Fruit fly (Drosophila melanogaster) whole organism, embryonic: ENCODE results near the gene Doc2.

Experiments used
- Ada2b ChIP-seq: fragments of 200-800 bp; sonication (Bioruptor generic); IDR thresholded peaks from 2 replicates; pipeline ENCODE4 v1.3.6; 2022; ENCODE audit warnings: missing biosample characterization, missing genetic modification characterization
- Atf6 ChIP-seq: fragments of 200-800 bp; sonication (Bioruptor generic); IDR thresholded peaks from 2 replicates; pipeline ENCODE4 v1.3.6; 2022; ENCODE audit warnings: missing biosample characterization, missing genetic modification characterization
- Bteb2 ChIP-seq: fragments of 200-800 bp; sonication (Bioruptor generic); optimal IDR thresholded peaks from 2 replicates; lab custom pipeline; 2016; ENCODE audit warnings: missing biosample characterization, missing genetic modification characterization
- CG10147 ChIP-seq: fragments of 200-800 bp; sonication (Bioruptor generic); optimal IDR thresholded peaks from 2 replicates; lab custom pipeline; 2019; ENCODE audit warnings: missing biosample characterization, mild to moderate bottlenecking, missing genetic modification characterization, moderate library complexity
- CG10979 ChIP-seq: fragments of 200-800 bp; sonication (Bioruptor generic); optimal IDR thresholded peaks from 2 replicates; lab custom pipeline; 2018; ENCODE audit warnings: missing biosample characterization, mild to moderate bottlenecking, missing genetic modification characterization, moderate library complexity
- CG11085 ChIP-seq: fragments of 200-800 bp; sonication (Bioruptor generic); IDR thresholded peaks from 2 replicates; pipeline ENCODE4 v1.3.6; 2022; ENCODE audit warnings: missing biosample characterization, missing genetic modification characterization
- CG12219 ChIP-seq: fragments of 200-800 bp; sonication (Bioruptor generic); optimal IDR thresholded peaks from 3 replicates; lab custom pipeline; 2018; ENCODE audit warnings: missing biosample characterization, mild to moderate bottlenecking, missing genetic modification characterization
- CG1233 ChIP-seq: fragments of 200-800 bp; sonication (Bioruptor generic); optimal IDR thresholded peaks from 4 replicates; lab custom pipeline; 2018; ENCODE audit warnings: missing biosample characterization, mild to moderate bottlenecking, missing genetic modification characterization
- CG12744 ChIP-seq: fragments of 200-800 bp; sonication (Bioruptor generic); optimal IDR thresholded peaks from 2 replicates; lab custom pipeline; 2016; ENCODE audit warnings: missing biosample characterization, missing genetic modification characterization
- CG14860 ChIP-seq: fragments of 200-800 bp; sonication (Bioruptor generic); IDR thresholded peaks from 3 replicates; pipeline ENCODE4 v1.3.6; 2022; ENCODE audit warnings: missing biosample characterization, missing genetic modification characterization; ENCODE audit not compliant: partially characterized antibody
- CG18599 ChIP-seq: fragments of 200-800 bp; sonication (Bioruptor generic); optimal IDR thresholded peaks from 3 replicates; lab custom pipeline; 2017; ENCODE audit warnings: missing biosample characterization, missing genetic modification characterization, mild to moderate bottlenecking, moderate library complexity, missing genetic modification reagents
- CG2678 ChIP-seq: fragments of 200-800 bp; sonication (Bioruptor generic); optimal IDR thresholded peaks from 3 replicates; lab custom pipeline; 2019; ENCODE audit warnings: missing biosample characterization, mild to moderate bottlenecking, missing genetic modification characterization, moderate library complexity
- CG2712 ChIP-seq: fragments of 200-800 bp; optimal IDR thresholded peaks from 3 replicates; lab custom pipeline; 2019; ENCODE audit warnings: missing biosample characterization, mild to moderate bottlenecking, missing genetic modification characterization, moderate library complexity
- CG3407 ChIP-seq: fragments of 200-800 bp; sonication (Bioruptor generic); optimal IDR thresholded peaks from 2 replicates; lab custom pipeline; 2018; ENCODE audit warnings: missing biosample characterization, mild to moderate bottlenecking, missing genetic modification characterization
- CG43689 ChIP-seq: fragments of 200-800 bp; sonication (Bioruptor generic); IDR thresholded peaks from 2 replicates; pipeline ENCODE4 v1.3.6; 2022; ENCODE audit warnings: missing biosample characterization, missing genetic modification characterization
- CG4707 ChIP-seq: fragments of 200-800 bp; sonication (Bioruptor generic); optimal IDR thresholded peaks from 2 replicates; lab custom pipeline; 2018; ENCODE audit warnings: missing biosample characterization, mild to moderate bottlenecking, missing genetic modification characterization, moderate library complexity
- CG5180 ChIP-seq: fragments of 200-800 bp; sonication (Bioruptor generic); optimal IDR thresholded peaks from 3 replicates; lab custom pipeline; 2017; ENCODE audit warnings: missing biosample characterization, missing genetic modification characterization, mild to moderate bottlenecking, moderate library complexity, missing genetic modification reagents
- CG8089 ChIP-seq: fragments of 200-800 bp; sonication (Bioruptor generic); optimal IDR thresholded peaks from 3 replicates; lab custom pipeline; 2016; ENCODE audit warnings: missing biosample characterization, missing genetic modification characterization
- CG8359 ChIP-seq: fragments of 200-800 bp; sonication (Bioruptor generic); optimal IDR thresholded peaks from 2 replicates; lab custom pipeline; 2017; ENCODE audit warnings: missing biosample characterization, mild to moderate bottlenecking, missing genetic modification characterization, borderline replicate concordance
- CG8944 ChIP-seq: fragments of 200-800 bp; sonication (Bioruptor generic); optimal IDR thresholded peaks from 3 replicates; lab custom pipeline; 2016; ENCODE audit warnings: missing biosample characterization, missing genetic modification characterization
- CG9817 ChIP-seq: fragments of 200-800 bp; sonication (Bioruptor generic); optimal IDR thresholded peaks from 2 replicates; lab custom pipeline; 2018; ENCODE audit warnings: missing biosample characterization, mild to moderate bottlenecking, missing genetic modification characterization, moderate library complexity
- CHES-1-like ChIP-seq: fragments of 200-800 bp; sonication (Bioruptor generic); optimal IDR thresholded peaks from 2 replicates; lab custom pipeline; 2016; ENCODE audit warnings: missing biosample characterization, missing genetic modification characterization
- CoRest ChIP-seq: fragments of 200-800 bp; sonication (Bioruptor generic); optimal IDR thresholded peaks from 3 replicates; lab custom pipeline; 2018; ENCODE audit warnings: missing biosample characterization, mild to moderate bottlenecking, missing genetic modification characterization, moderate library complexity
- Dp ChIP-seq: fragments of 200-800 bp; sonication (Bioruptor generic); optimal IDR thresholded peaks from 2 replicates; lab custom pipeline; 2018; ENCODE audit warnings: missing biosample characterization, mild to moderate bottlenecking, missing genetic modification characterization, moderate library complexity
- Dref ChIP-seq: fragments of 200-800 bp; sonication (Bioruptor generic); IDR thresholded peaks from 2 replicates; pipeline ENCODE4 v1.3.6; 2022; ENCODE audit warnings: missing biosample characterization, missing genetic modification characterization
- Gug ChIP-seq: fragments of 200-800 bp; sonication (Bioruptor generic); IDR thresholded peaks from 4 replicates; pipeline ENCODE4 v1.3.6; 2022; ENCODE audit warnings: missing biosample characterization, missing genetic modification characterization
- H15 ChIP-seq: fragments of 200-800 bp; sonication (Bioruptor generic); IDR thresholded peaks from 3 replicates; pipeline ENCODE4 v1.3.6; 2022; ENCODE audit warnings: missing biosample characterization, missing genetic modification characterization
- HLH54F ChIP-seq: fragments of 200-800 bp; sonication (Bioruptor generic); optimal IDR thresholded peaks from 3 replicates; lab custom pipeline; 2016; ENCODE audit warnings: missing biosample characterization, missing genetic modification characterization
- Hmr ChIP-seq: fragments of 200-800 bp; sonication (Bioruptor generic); optimal IDR thresholded peaks from 3 replicates; lab custom pipeline; 2017; ENCODE audit warnings: mild to moderate bottlenecking, missing biosample characterization, missing genetic modification reagents, missing genetic modification characterization
- Neu2 ChIP-seq: fragments of 200-800 bp; sonication (Bioruptor generic); optimal IDR thresholded peaks from 3 replicates; lab custom pipeline; 2016; ENCODE audit warnings: missing biosample characterization, missing genetic modification characterization, borderline replicate concordance
- Nf-YC ChIP-seq: fragments of 200-800 bp; optimal IDR thresholded peaks from 3 replicates; lab custom pipeline; 2019; ENCODE audit warnings: missing biosample characterization, mild to moderate bottlenecking, missing genetic modification characterization, moderate library complexity
- Scr ChIP-seq: fragments of 200-800 bp; sonication (Bioruptor generic); IDR thresholded peaks from 2 replicates; pipeline ENCODE4 v1.3.6; 2022; ENCODE audit warnings: missing biosample characterization, missing genetic modification characterization; ENCODE audit not compliant: partially characterized antibody
- ab ChIP-seq: fragments of 200-800 bp; sonication (Bioruptor generic); optimal IDR thresholded peaks from 2 replicates; lab custom pipeline; 2016; ENCODE audit warnings: missing biosample characterization, missing genetic modification characterization
- bcd ChIP-seq: fragments of 200-800 bp; sonication (Bioruptor generic); optimal IDR thresholded peaks from 2 replicates; lab custom pipeline; 2017; ENCODE audit warnings: missing biosample characterization, mild to moderate bottlenecking, missing genetic modification characterization
- bowl ChIP-seq: fragments of 200-800 bp; sonication (Bioruptor generic); IDR thresholded peaks from 2 replicates; pipeline ENCODE4 v1.3.6; 2022; ENCODE audit warnings: missing biosample characterization, missing genetic modification characterization
- caup ChIP-seq: fragments of 200-800 bp; sonication (Bioruptor generic); optimal IDR thresholded peaks from 3 replicates; lab custom pipeline; 2017; ENCODE audit warnings: missing biosample characterization, mild to moderate bottlenecking, missing genetic modification characterization, moderate library complexity; ENCODE audit not compliant: severe bottlenecking
- crol ChIP-seq: fragments of 200-800 bp; sonication (Bioruptor generic); IDR thresholded peaks from 2 replicates; pipeline ENCODE4 v1.3.6; 2022; ENCODE audit warnings: missing biosample characterization, missing genetic modification characterization
- dati ChIP-seq: fragments of 200-800 bp; sonication (Bioruptor generic); IDR thresholded peaks from 2 replicates; pipeline ENCODE4 v1.3.6; 2022; ENCODE audit warnings: missing biosample characterization, missing genetic modification characterization
- dysf ChIP-seq: fragments of 200-800 bp; sonication (Bioruptor generic); IDR thresholded peaks from 3 replicates; pipeline ENCODE4 v1.3.6; 2022; ENCODE audit warnings: missing biosample characterization, missing genetic modification characterization
- eve ChIP-seq, 2 experiments: fragments of >200 bp; optimal IDR thresholded peaks; 2 replicates each; lab custom pipeline; 2017; ENCODE audit warnings: missing biosample characterization in 2 of 2, missing genetic modification characterization in 2 of 2
- fd96Cb ChIP-seq: fragments of 200-800 bp; sonication (Bioruptor generic); optimal IDR thresholded peaks from 2 replicates; lab custom pipeline; 2018; ENCODE audit warnings: missing biosample characterization, mild to moderate bottlenecking, missing genetic modification characterization, moderate library complexity
- knrl ChIP-seq: fragments of 200-800 bp; sonication (Bioruptor generic); IDR thresholded peaks from 3 replicates; pipeline ENCODE4 v1.3.6; 2022; ENCODE audit warnings: missing biosample characterization, missing genetic modification characterization; ENCODE audit not compliant: partially characterized antibody
- maf-S ChIP-seq: fragments of 200-800 bp; sonication (Bioruptor generic); optimal IDR thresholded peaks from 2 replicates; lab custom pipeline; 2016; ENCODE audit warnings: missing biosample characterization, missing genetic modification characterization
- mld ChIP-seq: fragments of 200-800 bp; sonication (Bioruptor generic); IDR thresholded peaks from 3 replicates; pipeline ENCODE4 v1.3.6; 2022; ENCODE audit warnings: missing biosample characterization, missing genetic modification characterization; ENCODE audit not compliant: partially characterized antibody
- scrt ChIP-seq: fragments of 200-800 bp; sonication (Bioruptor generic); optimal IDR thresholded peaks from 2 replicates; lab custom pipeline; 2018; ENCODE audit warnings: missing biosample characterization, mild to moderate bottlenecking, missing genetic modification characterization, moderate library complexity
- sisA ChIP-seq: fragments of 200-800 bp; sonication (Bioruptor generic); IDR thresholded peaks from 2 replicates; pipeline ENCODE4 v1.3.6; 2022; ENCODE audit warnings: missing biosample characterization, missing genetic modification characterization
- sna ChIP-seq: fragments of 200-800 bp; sonication (Bioruptor generic); IDR thresholded peaks from 2 replicates; pipeline ENCODE4 v1.3.6; 2022; ENCODE audit warnings: missing biosample characterization, missing genetic modification characterization; ENCODE audit not compliant: partially characterized antibody
- sob ChIP-seq: fragments of 200-800 bp; sonication (Bioruptor generic); IDR thresholded peaks from 2 replicates; pipeline ENCODE4 v1.3.6; 2022; ENCODE audit warnings: missing biosample characterization, missing genetic modification characterization
- stwl ChIP-seq: fragments of 200-800 bp; sonication (Bioruptor generic); optimal IDR thresholded peaks from 3 replicates; lab custom pipeline; 2018; ENCODE audit warnings: missing biosample characterization, mild to moderate bottlenecking, missing genetic modification characterization, moderate library complexity
- tio ChIP-seq: fragments of 200-800 bp; sonication (Bioruptor generic); optimal IDR thresholded peaks from 2 replicates; lab custom pipeline; 2017; ENCODE audit warnings: missing biosample characterization, missing genetic modification characterization, inconsistent platforms

Doc2 gene

DNA sequence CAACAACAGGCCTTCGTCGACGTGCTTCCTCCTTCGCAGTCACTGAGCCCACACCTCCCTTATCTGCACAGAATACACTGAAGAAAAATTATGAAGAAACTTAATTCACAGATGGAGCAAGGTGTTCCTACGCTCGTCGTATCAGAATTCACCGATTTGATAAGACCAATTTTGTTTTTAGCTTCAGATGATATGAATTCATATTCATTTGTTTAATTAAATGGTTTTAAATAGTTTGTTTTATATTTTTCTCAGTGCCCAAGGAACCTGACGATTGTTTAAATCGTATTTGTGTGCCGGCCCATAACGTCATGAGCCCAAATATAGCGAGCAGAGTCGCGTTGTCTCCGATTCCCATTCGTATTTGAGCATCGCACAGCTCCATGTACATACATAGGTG, 4.6 kb upstream of the Doc2 start (continued):
- TF ChIP-seq CG10979 (tag; lab: Kevin White, UChicago): peak; percentile 83
- TF ChIP-seq eve (GFP tag; optimal IDR thresholded peaks at IDR 0.05; lab: Kevin White, UChicago): no peak
- TF ChIP-seq CG5180 (GFP tag; lab: Kevin White, UChicago): no peak
- TF ChIP-seq dati (GFP tag; lab: Robert Waterston, UW): no peak
- TF ChIP-seq CG4707: peak; percentile 26
- TF ChIP-seq Scr (GFP tag; lab: Robert Waterston, UW): no peak
- TF ChIP-seq mld (GFP tag; lab: Robert Waterston, UW): no peak
- peak; percentile 43 for TF ChIP-seq bcd
- TF ChIP-seq Atf6 (GFP tag; lab: Robert Waterston, UW): no peak
- TF ChIP-seq HLH54F (GFP tag; lab: Kevin White, UChicago): peak; percentile 45
- peak; percentile 49; the same call in 1 of the 2 replicates for TF ChIP-seq sob
- peak; percentile 17 for TF ChIP-seq CG9817 (tag; lab: Kevin White, UChicago)
- peak; percentile 54; the same call in 1 of the 2 replicates for TF ChIP-seq Ada2b
- peak; percentile 22 for TF ChIP-seq maf-S (GFP tag; lab: Kevin White, UChicago)
- TF ChIP-seq CG8089: peak; percentile 46
- no peak for TF ChIP-seq CG11085 (GFP tag; lab: Robert Waterston, UW)
- no peak for TF ChIP-seq CHES-1-like (GFP tag; lab: Kevin White, UChicago)
- peak; percentile 71 for TF ChIP-seq CG2678
- peak; percentile 64 for TF ChIP-seq tio (GFP tag; lab: Kevin White, UChicago)
- no peak for TF ChIP-seq bowl (GFP tag; lab: Robert Waterston, UW)
- TF ChIP-seq CG14860 (GFP tag; lab: Robert Waterston, UW): no peak
- TF ChIP-seq CG8359 (GFP tag; lab: Kevin White, UChicago): no peak
- TF ChIP-seq Dref (GFP tag; lab: Robert Waterston, UW): no peak
- peak; percentile 57 for TF ChIP-seq CoRest (tag; lab: Kevin White, UChicago)
- TF ChIP-seq CG8944 (GFP tag; lab: Kevin White, UChicago): peak; percentile 55
- no peak for TF ChIP-seq Gug (GFP tag; lab: Robert Waterston, UW)
- TF ChIP-seq scrt (GFP tag; lab: Kevin White, UChicago): peak; percentile 36
- peak; percentile 32 for TF ChIP-seq CG10147 (GFP tag; lab: Kevin White, UChicago)
- peak; percentile 50 for TF ChIP-seq sisA
- peak; percentile 38 for TF ChIP-seq CG12219 (GFP tag; lab: Kevin White, UChicago)
- TF ChIP-seq CG18599 (GFP tag; lab: Kevin White, UChicago): peak; percentile 68
- peak; percentile 28 for TF ChIP-seq Hmr
- no peak for TF ChIP-seq sna (GFP tag; lab: Robert Waterston, UW)
- no peak for TF ChIP-seq CG3407 (GFP tag; lab: Kevin White, UChicago)
- TF ChIP-seq CG43689 (GFP tag; lab: Robert Waterston, UW): no peak
- TF ChIP-seq crol: no peak
- no peak for TF ChIP-seq knrl (GFP tag; lab: Robert Waterston, UW)
- no peak for TF ChIP-seq Dp (GFP tag; lab: Kevin White, UChicago)
- TF ChIP-seq stwl (tag; lab: Kevin White, UChicago): no peak
- TF ChIP-seq Bteb2: peak; percentile 2
- TF ChIP-seq ab (GFP tag; lab: Kevin White, UChicago): peak; percentile 28
- TF ChIP-seq CG1233: peak; percentile 55
- TF ChIP-seq dysf: peak; percentile 56; the same call in 1 of the 3 replicates
- TF ChIP-seq CG2712 (tag; lab: Kevin White, UChicago): peak; percentile 85
- TF ChIP-seq H15 (GFP tag; lab: Robert Waterston, UW): no peak; the same call in 2 of the 3 replicates
- peak; percentile 57 for TF ChIP-seq fd96Cb (tag; lab: Kevin White, UChicago)
- TF ChIP-seq Neu2 (GFP tag; lab: Kevin White, UChicago): peak; percentile 31
- peak; percentile 64 for TF ChIP-seq CG12744 (GFP tag; lab: Kevin White, UChicago)
- peak; percentile 39 for TF ChIP-seq caup (GFP tag; lab: Kevin White, UChicago)
- no peak for TF ChIP-seq Nf-YC
